Worm (Caenorhabditis elegans): ENCODE measurements around the gene Y57G11C.1142.

Gene Y57G11C.1142

DNA sequence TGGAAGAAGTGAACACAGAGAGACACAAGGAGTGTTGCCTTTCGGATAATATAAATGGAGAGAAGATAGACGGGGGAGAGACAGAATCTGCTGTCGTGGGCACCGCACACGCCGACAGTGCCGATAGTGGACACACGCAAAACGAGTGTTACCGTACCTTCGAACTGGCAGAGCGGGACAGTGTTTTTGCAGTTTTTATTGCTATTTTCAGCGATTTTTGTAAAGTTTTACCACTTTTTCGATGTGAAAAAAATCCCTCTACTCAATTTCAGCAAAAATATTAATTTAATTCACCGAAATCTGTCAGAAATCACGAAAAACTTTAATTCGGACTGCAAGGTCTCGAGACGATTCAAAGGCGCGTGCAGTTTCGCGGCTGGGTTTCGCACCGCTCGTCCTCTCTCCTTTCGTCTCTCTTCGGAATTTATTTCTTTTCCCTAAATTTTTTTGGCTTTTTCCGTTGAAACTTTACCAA is 22.5 kb downstream of the Y57G11C.1142 start, which contains the start of gene sec-61.A:
Gene sec-61.A, minus strand, starts transcription at position 387 of the 475 bp plus-strand sequence.
- TF ChIP-seq sma-3 (GFP tag; optimal IDR thresholded peaks at IDR 0.05), result peak; percentile 93
- TF ChIP-seq F13H6.1 (tag; optimal IDR thresholded peaks at IDR 0.05), result peak; percentile 75
- peak; percentile 98 to 99 for TF ChIP-seq lsy-2 (tag; optimal IDR thresholded peaks at IDR 0.05)
- peak; percentile 43 for TF ChIP-seq ceh-16 (tag; optimal IDR thresholded peaks at IDR 0.05)
- TF ChIP-seq nhr-237 (tag; optimal IDR thresholded peaks at IDR 0.05), result peak; percentile 16
- no peak for TF ChIP-seq nhr-6 (tag; optimal IDR thresholded peaks at IDR 0.05)
- TF ChIP-seq lin-11 (tag; optimal IDR thresholded peaks at IDR 0.05), result peak; percentile 62
- peak; percentile 61 for TF ChIP-seq gmeb-1 (tag; optimal IDR thresholded peaks at IDR 0.05)
- TF ChIP-seq fos-1 (tag; optimal IDR thresholded peaks at IDR 0.05), result peak; percentile 45
- TF ChIP-seq peb-1 (tag; optimal IDR thresholded peaks at IDR 0.05), result peak; percentile 64
- peak; percentile 73 for TF ChIP-seq unc-55 (GFP tag; optimal IDR thresholded peaks at IDR 0.05)
- peak in 1 of 2 experiments; percentile 71 for TF ChIP-seq mdl-1 (tag; optimal IDR thresholded peaks at IDR 0.05)
- no peak for TF ChIP-seq nhr-12 (tag; optimal IDR thresholded peaks at IDR 0.05)
- TF ChIP-seq nhr-25 (tag; optimal IDR thresholded peaks at IDR 0.05), result peak; percentile 77
- TF ChIP-seq nhr-21 (tag; optimal IDR thresholded peaks at IDR 0.05), result peak; percentile 80
- TF ChIP-seq nhr-10 (tag; optimal IDR thresholded peaks at IDR 0.05), result peak; percentile 17
- peak; percentile 56 for TF ChIP-seq lin-13 (GFP tag; optimal IDR thresholded peaks at IDR 0.05)
- no peak for TF ChIP-seq ama-1 (optimal IDR thresholded peaks at IDR 0.05)
- TF ChIP-seq crh-2 (tag; optimal IDR thresholded peaks at IDR 0.05), result peak; percentile 85
- TF ChIP-seq mab-5 (tag; optimal IDR thresholded peaks at IDR 0.05), result peak; percentile 47
- TF ChIP-seq unc-62 (GFP tag; optimal IDR thresholded peaks at IDR 0.05), result no peak
- peak; percentile 81 for TF ChIP-seq C34F6.9 (tag; optimal IDR thresholded peaks at IDR 0.05)
- no peak for TF ChIP-seq elt-3 (tag; optimal IDR thresholded peaks at IDR 0.05)
- TF ChIP-seq nhr-129 (tag; optimal IDR thresholded peaks at IDR 0.05), result peak; percentile 66
- no peak for TF ChIP-seq ztf-11 (tag; optimal IDR thresholded peaks at IDR 0.05)

DNA sequence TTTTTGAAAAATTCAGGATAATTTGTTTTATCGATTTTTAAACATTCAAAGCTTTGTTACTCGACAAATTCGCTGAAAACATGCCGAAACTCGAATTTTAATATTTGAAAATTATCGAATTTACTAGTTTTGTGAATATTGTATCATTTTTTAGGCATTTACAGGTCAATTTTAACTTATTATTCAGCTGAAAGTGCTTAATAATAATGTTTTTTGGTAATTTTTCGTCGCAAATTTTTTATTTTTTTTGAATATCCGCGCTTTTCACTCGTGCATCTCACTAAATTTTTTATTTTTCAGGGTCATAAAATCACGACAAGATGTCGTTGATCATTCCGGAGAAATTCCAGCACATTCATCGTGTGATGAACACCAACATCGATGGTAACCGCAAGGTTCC is 23.0 kb downstream of the Y57G11C.1142 start, which contains the start of gene rps-18:
Gene rps-18, plus strand, starts transcription at position 301 of the 400 bp plus-strand sequence.
- no peak for TF ChIP-seq ceh-82 (tag; optimal IDR thresholded peaks at IDR 0.05)
- no peak for TF ChIP-seq mdl-1 (tag; optimal IDR thresholded peaks at IDR 0.05)
- TF ChIP-seq unc-55 (GFP tag; optimal IDR thresholded peaks at IDR 0.05), result no peak
- TF ChIP-seq dmd-4 (tag; optimal IDR thresholded peaks at IDR 0.05), result no peak
- no peak for TF ChIP-seq aly-2 (tag; optimal IDR thresholded peaks at IDR 0.05)
- TF ChIP-seq ztf-11 (tag; optimal IDR thresholded peaks at IDR 0.05), result no peak
- TF ChIP-seq nhr-12 (tag; optimal IDR thresholded peaks at IDR 0.05), result no peak
- TF ChIP-seq nhr-6 (tag; optimal IDR thresholded peaks at IDR 0.05), result no peak

DNA sequence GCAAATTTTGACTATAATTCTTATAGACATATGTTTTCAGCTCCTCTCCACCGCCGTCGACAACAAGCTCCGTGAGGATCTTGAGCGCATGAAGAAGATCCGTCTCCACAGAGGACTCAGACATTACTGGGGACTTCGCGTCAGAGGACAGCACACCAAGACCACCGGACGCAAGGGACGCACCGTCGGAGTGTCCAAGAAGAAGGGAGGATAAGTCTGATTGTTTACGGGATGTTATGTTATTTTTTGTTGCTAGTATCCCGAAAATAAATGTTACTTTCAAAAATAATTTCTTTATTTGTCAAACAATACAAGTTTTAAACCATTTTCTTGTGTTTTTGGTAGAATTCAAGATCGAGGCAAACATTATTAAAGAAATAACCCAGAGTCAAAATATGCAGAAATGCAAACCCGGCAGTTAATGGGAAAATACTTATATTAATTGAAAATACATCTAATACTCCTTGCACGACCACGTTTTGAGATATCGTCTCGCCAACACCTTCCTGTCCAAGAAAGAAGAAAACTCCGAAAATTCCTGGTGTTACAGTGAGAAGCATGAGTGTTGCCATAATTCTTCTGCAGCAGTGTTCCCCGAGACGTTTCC is 23.8 kb downstream of the Y57G11C.1142 start:
- TF ChIP-seq lin-39 (tag; optimal IDR thresholded peaks at IDR 0.05) (no peak), F13H6.1 (tag; optimal IDR thresholded peaks at IDR 0.05) (no peak), aly-2 (tag; optimal IDR thresholded peaks at IDR 0.05) (no peak), mab-5 (tag; optimal IDR thresholded peaks at IDR 0.05) (no peak), nhr-10 (tag; optimal IDR thresholded peaks at IDR 0.05) (no peak), zag-1 (tag; optimal IDR thresholded peaks at IDR 0.05) (no peak), nhr-11 (tag; optimal IDR thresholded peaks at IDR 0.05) (no peak), ama-1 (optimal IDR thresholded peaks at IDR 0.05) (no peak), Y55F3AM.14 (GFP tag; optimal IDR thresholded peaks at IDR 0.05) (no peak), ceh-16 (tag; optimal IDR thresholded peaks at IDR 0.05) (no peak), gmeb-1 (tag; optimal IDR thresholded peaks at IDR 0.05) (no peak), sma-3 (GFP tag; optimal IDR thresholded peaks at IDR 0.05) (no peak), unc-62 (GFP tag; optimal IDR thresholded peaks at IDR 0.05) (no peak), snpc-4 (tag; optimal IDR thresholded peaks at IDR 0.05) (no peak), nhr-77 (tag; optimal IDR thresholded peaks at IDR 0.05) (no peak), mdl-1 (tag; optimal IDR thresholded peaks at IDR 0.05) (no peak), peb-1 (tag; optimal IDR thresholded peaks at IDR 0.05) (no peak), lin-11 (tag; optimal IDR thresholded peaks at IDR 0.05) (no peak), crh-2 (tag; optimal IDR thresholded peaks at IDR 0.05) (no peak), fos-1 (tag; optimal IDR thresholded peaks at IDR 0.05) (no peak)

DNA sequence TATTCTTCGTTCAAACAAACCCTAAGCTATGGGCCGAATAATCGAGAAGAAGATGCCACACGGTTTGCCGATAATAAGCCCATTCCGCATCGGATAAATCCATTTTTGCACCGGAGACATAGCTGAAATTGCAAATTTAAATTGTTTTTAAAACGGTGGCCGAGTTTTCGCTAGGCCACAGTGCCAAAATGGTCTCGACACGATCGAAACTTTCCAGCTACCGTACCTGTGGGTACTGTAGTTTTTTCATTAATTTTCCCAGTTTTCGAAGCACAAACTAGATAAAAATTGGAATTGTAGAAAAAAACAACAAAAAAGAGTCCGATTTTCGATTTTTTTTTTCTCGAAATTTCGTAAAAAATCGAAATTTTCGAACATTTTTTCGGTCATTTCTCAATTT is 25.8 kb downstream of the Y57G11C.1142 start:
- no peak for TF ChIP-seq sem-4 (tag; optimal IDR thresholded peaks at IDR 0.05)
- TF ChIP-seq nhr-237 (tag; optimal IDR thresholded peaks at IDR 0.05), result no peak
- no peak for TF ChIP-seq nhr-129 (tag; optimal IDR thresholded peaks at IDR 0.05)
- no peak for TF ChIP-seq zag-1 (tag; optimal IDR thresholded peaks at IDR 0.05)
- no peak for TF ChIP-seq ama-1 (optimal IDR thresholded peaks at IDR 0.05)

All from whole organism, L2 larva.